Worm (Caenorhabditis elegans) whole organism, L4 larva: ENCODE measurements around the gene Y54G2A.77.

Experiments
- Y105C5A.15 ChIP-seq: fragments of 200-800 bp; sonication (Bioruptor generic); IDR thresholded peaks from 2 replicates; pipeline ENCODE4 v1.3.6; 2022; ENCODE audit warnings: missing genetic modification characterization, missing compliant biosample characterization
- ama-1 ChIP-seq: fragments of 150-350 bp; optimal IDR thresholded peaks from 2 replicates; lab custom pipeline; 2014; ENCODE audit warnings: inconsistent platforms, mixed read lengths
- arid-1 ChIP-seq: fragments of 200-800 bp; sonication (Bioruptor generic); conservative IDR thresholded peaks from 2 replicates; pipeline ENCODE4 v1.3.6; 2022; ENCODE audit warnings: missing genetic modification reagents, missing genetic modification characterization, missing compliant biosample characterization
- ceh-28 ChIP-seq: fragments of 150-350 bp; optimal IDR thresholded peaks from 2 replicates; lab custom pipeline; 2014; ENCODE audit warnings: missing biosample characterization, missing genetic modification reagents, missing genetic modification characterization
- ces-1 ChIP-seq: fragments of 150-350 bp; sonication (generic microtip); optimal IDR thresholded peaks from 4 replicates; lab custom pipeline; 2014; ENCODE audit warnings: missing biosample characterization, missing genetic modification reagents, missing genetic modification characterization
- daf-12 ChIP-seq: fragments of 150-350 bp; optimal IDR thresholded peaks from 2 replicates; lab custom pipeline; 2014; ENCODE audit warnings: missing biosample characterization, missing genetic modification reagents, missing genetic modification characterization
- jun-1 ChIP-seq: fragments of 150-350 bp; optimal IDR thresholded peaks from 2 replicates; lab custom pipeline; 2014; ENCODE audit warnings: missing biosample characterization, missing genetic modification reagents, missing genetic modification characterization
- nhr-237 ChIP-seq: sonication (generic microtip); optimal IDR thresholded peaks from 2 replicates; lab custom pipeline; 2017; ENCODE audit warnings: missing biosample characterization, missing genetic modification characterization
- nhr-77 ChIP-seq: fragments of 150-350 bp; optimal IDR thresholded peaks from 2 replicates; lab custom pipeline; 2014; ENCODE audit warnings: missing biosample characterization, missing genetic modification characterization
- pha-4 ChIP-seq, 2 experiments: fragments of 150-350 bp in 1 of 2; fragments of 200-800 bp in 1 of 2; sonication (Bioruptor generic) in 1 of 2; IDR thresholded peaks in 1 of 2; optimal IDR thresholded peaks in 1 of 2; 2 replicates each; pipeline versions ENCODE4 v1.3.6 to Lab custom; 2014 to 2022; ENCODE audit warnings: missing genetic modification characterization in 2 of 2, missing genetic modification reagents in 2 of 2, missing biosample characterization in 1 of 2, missing compliant biosample characterization in 1 of 2
- pqm-1 ChIP-seq: sonication (generic microtip); optimal IDR thresholded peaks from 2 replicates; lab custom pipeline; 2017; ENCODE audit warnings: missing biosample characterization, missing genetic modification characterization
- rbr-2 ChIP-seq: sonication (generic microtip); optimal IDR thresholded peaks from 2 replicates; lab custom pipeline; 2016; ENCODE audit warnings: missing genotype, missing genetic modification characterization, missing compliant biosample characterization
- vab-7 ChIP-seq: fragments of 200-800 bp; sonication (Bioruptor generic); IDR thresholded peaks from 2 replicates; pipeline ENCODE4 v1.3.6; 2022; ENCODE audit warnings: missing genetic modification reagents, missing genetic modification characterization, missing compliant biosample characterization

DNA sequence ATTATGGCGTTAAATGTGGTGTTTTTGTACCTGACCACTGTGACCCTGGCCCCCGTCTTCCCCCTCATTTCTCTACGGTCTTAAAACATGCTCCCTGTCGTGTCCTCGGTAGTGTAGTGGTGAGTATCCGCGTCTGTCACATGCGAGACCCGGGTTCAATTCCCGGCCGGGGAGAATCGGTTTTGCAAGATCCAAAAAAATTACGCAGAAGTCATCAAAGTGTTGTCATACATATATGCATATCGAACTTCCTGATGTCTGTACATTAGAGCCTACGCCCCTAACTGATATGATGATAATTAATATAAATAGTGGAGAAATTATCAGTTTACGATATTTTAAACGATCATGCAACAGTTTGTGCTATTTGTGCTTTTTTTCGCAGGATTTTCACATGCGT lies 43.0 kb downstream of the Y54G2A.77 start, which contains the start of gene Y54G2A.45:
- TF ChIP-seq vab-7 (GFP tag; lab: Robert Waterston, UW) (peak; percentile 84), ces-1 (GFP tag; lab: Kevin White, UChicago) (no peak), pqm-1 (tag; lab: Kevin White, UChicago) (peak; percentile 90), pha-4 (GFP tag; IDR thresholded peaks at IDR 0.05; lab: Robert Waterston, UW) (peak; percentile 80), pha-4 (tag; optimal IDR thresholded peaks at IDR 0.05; lab: Kevin White, UChicago) (no peak), Y105C5A.15 (GFP tag; lab: Robert Waterston, UW) (no peak), arid-1 (GFP tag; lab: Robert Waterston, UW) (peak; percentile 78), ama-1 (lab: Kevin White, UChicago) (no peak), nhr-77 (tag; lab: Kevin White, UChicago) (peak; percentile 15), ceh-28 (tag; lab: Kevin White, UChicago) (no peak), nhr-237 (no peak), rbr-2 (tag; lab: Kevin White, UChicago) (peak; percentile 51), daf-12 (tag; lab: Kevin White, UChicago) (no peak), jun-1 (no peak)
